Fruit fly (Drosophila melanogaster) whole organism, prepupa: ENCODE measurements around the gene Gk1.

ENCODE experiments used
- Lpt ChIP-seq: fragments of 200-800 bp; sonication (Bioruptor generic); optimal IDR thresholded peaks from 3 replicates; lab custom pipeline; 2016; ENCODE audit warnings: missing biosample characterization, missing genetic modification characterization
- Met ChIP-seq: fragments of 200-800 bp; sonication (Bioruptor generic); optimal IDR thresholded peaks from 3 replicates; lab custom pipeline; 2016; ENCODE audit warnings: missing biosample characterization, missing genetic modification characterization
- Sox102F ChIP-seq: fragments of 200-800 bp; sonication (Bioruptor generic); optimal IDR thresholded peaks from 2 replicates; lab custom pipeline; 2016; ENCODE audit warnings: missing biosample characterization, mild to moderate bottlenecking, missing genetic modification characterization

- TF ChIP-seq Lpt (GFP tag; lab: Kevin White, UChicago) (no peak), Met (GFP tag; lab: Kevin White, UChicago) (no peak), Sox102F (no peak)
Observed at dm6 chr3L:180262-180543, 25.4 kb downstream of the Gk1 start.
